Fruit fly (Drosophila melanogaster) whole organism, embryonic: ENCODE data around the gene CG8861.

Source experiments
- Abd-B ChIP-seq: fragments of 200-800 bp; sonication (Bioruptor generic); optimal IDR thresholded peaks from 2 replicates; lab custom pipeline; 2018; ENCODE audit warnings: missing biosample characterization, mild to moderate bottlenecking, missing genetic modification characterization, moderate library complexity
- CG12104 ChIP-seq: fragments of 200-800 bp; sonication (Bioruptor generic); optimal IDR thresholded peaks from 3 replicates; lab custom pipeline; 2016; ENCODE audit warnings: missing biosample characterization, missing genetic modification characterization
- CG12155 ChIP-seq: fragments of 200-800 bp; sonication (Bioruptor generic); optimal IDR thresholded peaks from 3 replicates; lab custom pipeline; 2016; ENCODE audit warnings: missing biosample characterization, missing genetic modification characterization
- CG12391 ChIP-seq: fragments of 200-800 bp; sonication (Bioruptor generic); optimal IDR thresholded peaks from 3 replicates; lab custom pipeline; 2018; ENCODE audit warnings: missing biosample characterization, mild to moderate bottlenecking, missing genetic modification characterization, moderate library complexity
- CG14710 ChIP-seq: fragments of 200-800 bp; sonication (Bioruptor generic); optimal IDR thresholded peaks from 3 replicates; lab custom pipeline; 2019; ENCODE audit warnings: missing biosample characterization, mild to moderate bottlenecking, missing genetic modification characterization, moderate library complexity
- CG1647 ChIP-seq: fragments of 200-800 bp; sonication (Bioruptor generic); optimal IDR thresholded peaks from 3 replicates; lab custom pipeline; 2016; ENCODE audit warnings: missing biosample characterization, missing genetic modification characterization
- CG17186 ChIP-seq: fragments of 200-800 bp; sonication (Bioruptor generic); optimal IDR thresholded peaks from 3 replicates; lab custom pipeline; 2017; ENCODE audit warnings: missing biosample characterization, missing genetic modification reagents, missing genetic modification characterization
- CG18764 ChIP-seq: fragments of 200-800 bp; sonication (Bioruptor generic); optimal IDR thresholded peaks from 3 replicates; lab custom pipeline; 2016; ENCODE audit warnings: missing biosample characterization, missing genetic modification characterization
- CG2116 ChIP-seq: fragments of 200-800 bp; sonication (Bioruptor generic); optimal IDR thresholded peaks from 3 replicates; lab custom pipeline; 2018; ENCODE audit warnings: missing biosample characterization, mild to moderate bottlenecking, missing genetic modification characterization
- CG2129 ChIP-seq: fragments of 200-800 bp; sonication (Bioruptor generic); IDR thresholded peaks from 2 replicates; pipeline ENCODE4 v1.3.6; 2022; ENCODE audit warnings: missing biosample characterization, missing genetic modification characterization; ENCODE audit not compliant: partially characterized antibody
- CG30020 ChIP-seq: fragments of 200-800 bp; optimal IDR thresholded peaks from 2 replicates; lab custom pipeline; 2019; ENCODE audit warnings: missing biosample characterization, mild to moderate bottlenecking, missing genetic modification characterization, moderate library complexity
- CG31388 ChIP-seq: fragments of 200-800 bp; sonication (Bioruptor generic); optimal IDR thresholded peaks from 2 replicates; lab custom pipeline; 2016; ENCODE audit warnings: missing biosample characterization, missing genetic modification characterization
- CG34376 ChIP-seq: fragments of 200-800 bp; sonication (Bioruptor generic); optimal IDR thresholded peaks from 2 replicates; lab custom pipeline; 2018; ENCODE audit warnings: missing biosample characterization, mild to moderate bottlenecking, missing genetic modification characterization
- CG4360 ChIP-seq: fragments of 200-800 bp; sonication (Bioruptor generic); IDR thresholded peaks from 2 replicates; pipeline ENCODE4 v1.3.6; 2022; ENCODE audit warnings: missing biosample characterization, missing genetic modification characterization
- CG6654 ChIP-seq: fragments of 200-800 bp; sonication (Bioruptor generic); optimal IDR thresholded peaks from 2 replicates; lab custom pipeline; 2017; ENCODE audit warnings: missing biosample characterization, mild to moderate bottlenecking, missing genetic modification characterization
- CG9437 ChIP-seq: fragments of 200-800 bp; sonication (Bioruptor generic); optimal IDR thresholded peaks from 2 replicates; lab custom pipeline; 2018; ENCODE audit warnings: missing biosample characterization, mild to moderate bottlenecking, missing genetic modification characterization
- CrebB ChIP-seq: fragments of 200-800 bp; sonication (Bioruptor generic); optimal IDR thresholded peaks from 3 replicates; lab custom pipeline; 2018; ENCODE audit warnings: missing biosample characterization, mild to moderate bottlenecking, missing genetic modification characterization
- Drgx ChIP-seq: fragments of 200-800 bp; sonication (Bioruptor generic); IDR thresholded peaks from 2 replicates; pipeline ENCODE4 v1.3.6; 2022; ENCODE audit warnings: missing biosample characterization, missing genetic modification characterization
- Elba2 ChIP-seq: fragments of 200-800 bp; sonication (Bioruptor generic); optimal IDR thresholded peaks from 3 replicates; lab custom pipeline; 2016; ENCODE audit warnings: missing biosample characterization, missing genetic modification characterization
- HmgD ChIP-seq: fragments of 200-800 bp; sonication (Bioruptor generic); optimal IDR thresholded peaks from 3 replicates; lab custom pipeline; 2016; ENCODE audit warnings: missing biosample characterization, missing genetic modification characterization
- Hr3 ChIP-seq: fragments of 200-800 bp; sonication (Bioruptor generic); optimal IDR thresholded peaks from 3 replicates; lab custom pipeline; 2016; ENCODE audit warnings: missing biosample characterization, missing genetic modification characterization
- Hr39 ChIP-seq: fragments of >200 bp; optimal IDR thresholded peaks from 2 replicates; lab custom pipeline; 2017
- Max ChIP-seq: fragments of 200-800 bp; sonication (Bioruptor generic); optimal IDR thresholded peaks from 2 replicates; lab custom pipeline; 2016; ENCODE audit warnings: missing biosample characterization, mild to moderate bottlenecking, missing genetic modification characterization
- NC2β ChIP-seq: fragments of 200-800 bp; sonication (Bioruptor generic); optimal IDR thresholded peaks from 2 replicates; lab custom pipeline; 2016; ENCODE audit warnings: missing biosample characterization, missing genetic modification characterization
- NFAT ChIP-seq: fragments of 200-800 bp; sonication (Bioruptor generic); IDR thresholded peaks from 2 replicates; pipeline ENCODE4 v1.3.6; 2022; ENCODE audit warnings: missing biosample characterization, missing genetic modification characterization
- NK7.1 ChIP-seq: fragments of 200-800 bp; sonication (Bioruptor generic); optimal IDR thresholded peaks from 3 replicates; lab custom pipeline; 2016; ENCODE audit warnings: missing biosample characterization, missing genetic modification characterization
- Rx ChIP-seq: fragments of 200-800 bp; sonication (Bioruptor generic); IDR thresholded peaks from 2 replicates; pipeline ENCODE4 v1.3.6; 2022; ENCODE audit warnings: missing biosample characterization, missing genetic modification characterization
- Side ChIP-seq: fragments of 200-800 bp; sonication (Bioruptor generic); optimal IDR thresholded peaks from 2 replicates; lab custom pipeline; 2016; ENCODE audit warnings: missing biosample characterization, missing genetic modification characterization
- Sox100B ChIP-seq: fragments of 200-800 bp; sonication (Bioruptor generic); optimal IDR thresholded peaks from 3 replicates; lab custom pipeline; 2018; ENCODE audit warnings: missing biosample characterization, mild to moderate bottlenecking, missing genetic modification characterization
- Spps ChIP-seq: fragments of 200-800 bp; sonication (Bioruptor generic); optimal IDR thresholded peaks from 2 replicates; lab custom pipeline; 2018; ENCODE audit warnings: missing biosample characterization, mild to moderate bottlenecking, missing genetic modification characterization
- Trl ChIP-seq, 3 experiments: fragments of >200 bp in 2 of 3; fragments of 200-800 bp in 1 of 3; sonication (Bioruptor generic) in 1 of 3; optimal IDR thresholded peaks; 2 replicates in 1 of 3; 3 replicates in 2 of 3; lab custom pipeline; 2016 to 2017; ENCODE audit warnings: missing biosample characterization in 1 of 3, missing genetic modification characterization in 1 of 3
- abd-A ChIP-seq: fragments of 200-800 bp; sonication (Bioruptor generic); optimal IDR thresholded peaks from 3 replicates; lab custom pipeline; 2019; ENCODE audit warnings: missing biosample characterization, mild to moderate bottlenecking, missing genetic modification characterization, moderate library complexity
- bab2 ChIP-seq: fragments of 200-800 bp; sonication (Bioruptor generic); optimal IDR thresholded peaks from 2 replicates; lab custom pipeline; 2016; ENCODE audit warnings: missing biosample characterization, missing genetic modification characterization
- caup ChIP-seq: fragments of 200-800 bp; sonication (Bioruptor generic); optimal IDR thresholded peaks from 3 replicates; lab custom pipeline; 2017; ENCODE audit warnings: missing biosample characterization, mild to moderate bottlenecking, missing genetic modification characterization, moderate library complexity; ENCODE audit not compliant: severe bottlenecking
- ci ChIP-seq: fragments of 200-800 bp; sonication (Bioruptor generic); IDR thresholded peaks from 3 replicates; pipeline ENCODE4 v1.3.6; 2022; ENCODE audit warnings: missing biosample characterization, missing genetic modification characterization
- danr ChIP-seq: fragments of 200-800 bp; sonication (Bioruptor generic); IDR thresholded peaks from 2 replicates; pipeline ENCODE4 v1.3.6; 2022; ENCODE audit warnings: missing biosample characterization, missing genetic modification characterization
- dmrt11E ChIP-seq: fragments of 200-800 bp; sonication (Bioruptor generic); optimal IDR thresholded peaks from 3 replicates; lab custom pipeline; 2018; ENCODE audit warnings: missing biosample characterization, mild to moderate bottlenecking, missing genetic modification characterization, moderate library complexity
- fd3F ChIP-seq: fragments of 200-800 bp; sonication (Bioruptor generic); optimal IDR thresholded peaks from 2 replicates; lab custom pipeline; 2018; ENCODE audit warnings: missing biosample characterization, mild to moderate bottlenecking, missing genetic modification characterization, moderate library complexity
- fd96Cb ChIP-seq: fragments of 200-800 bp; sonication (Bioruptor generic); optimal IDR thresholded peaks from 2 replicates; lab custom pipeline; 2018; ENCODE audit warnings: missing biosample characterization, mild to moderate bottlenecking, missing genetic modification characterization, moderate library complexity
- ken ChIP-seq: fragments of 200-800 bp; sonication (Bioruptor generic); IDR thresholded peaks from 3 replicates; pipeline ENCODE4 v1.3.6; 2022; ENCODE audit warnings: missing biosample characterization, missing genetic modification characterization
- luna ChIP-seq: fragments of 200-800 bp; sonication (Bioruptor generic); optimal IDR thresholded peaks from 2 replicates; lab custom pipeline; 2016; ENCODE audit warnings: missing biosample characterization, missing genetic modification characterization
- psq ChIP-seq: fragments of 200-800 bp; sonication (Bioruptor generic); optimal IDR thresholded peaks from 2 replicates; lab custom pipeline; 2017; ENCODE audit warnings: missing biosample characterization, missing genetic modification characterization
- ranshi ChIP-seq: fragments of 200-800 bp; sonication (Bioruptor generic); IDR thresholded peaks from 2 replicates; pipeline ENCODE4 v1.3.6; 2022; ENCODE audit warnings: missing biosample characterization, missing genetic modification characterization
- rib ChIP-seq: fragments of 200-800 bp; sonication (Bioruptor generic); IDR thresholded peaks from 2 replicates; pipeline ENCODE4 v1.3.6; 2022; ENCODE audit warnings: missing biosample characterization, missing genetic modification characterization
- salm ChIP-seq: fragments of 200-800 bp; sonication (Bioruptor generic); optimal IDR thresholded peaks from 2 replicates; lab custom pipeline; 2018; ENCODE audit warnings: missing biosample characterization, mild to moderate bottlenecking, missing genetic modification characterization
- sug ChIP-seq: fragments of 200-800 bp; optimal IDR thresholded peaks from 2 replicates; lab custom pipeline; 2019; ENCODE audit warnings: missing biosample characterization, mild to moderate bottlenecking, missing genetic modification characterization, moderate library complexity
- toy ChIP-seq: fragments of 200-800 bp; sonication (Bioruptor generic); IDR thresholded peaks from 2 replicates; pipeline ENCODE4 v1.3.6; 2022; ENCODE audit warnings: missing biosample characterization, missing genetic modification characterization
- z ChIP-seq: fragments of 200-800 bp; sonication (Bioruptor generic); IDR thresholded peaks from 3 replicates; pipeline ENCODE4 v1.3.6; 2022; ENCODE audit warnings: missing biosample characterization, missing genetic modification characterization
- zen2 ChIP-seq: fragments of 200-800 bp; sonication (Bioruptor generic); IDR thresholded peaks from 3 replicates; pipeline ENCODE4 v1.3.6; 2022; ENCODE audit warnings: missing biosample characterization, missing genetic modification characterization; ENCODE audit not compliant: partially characterized antibody

The CG8861 gene

DNA sequence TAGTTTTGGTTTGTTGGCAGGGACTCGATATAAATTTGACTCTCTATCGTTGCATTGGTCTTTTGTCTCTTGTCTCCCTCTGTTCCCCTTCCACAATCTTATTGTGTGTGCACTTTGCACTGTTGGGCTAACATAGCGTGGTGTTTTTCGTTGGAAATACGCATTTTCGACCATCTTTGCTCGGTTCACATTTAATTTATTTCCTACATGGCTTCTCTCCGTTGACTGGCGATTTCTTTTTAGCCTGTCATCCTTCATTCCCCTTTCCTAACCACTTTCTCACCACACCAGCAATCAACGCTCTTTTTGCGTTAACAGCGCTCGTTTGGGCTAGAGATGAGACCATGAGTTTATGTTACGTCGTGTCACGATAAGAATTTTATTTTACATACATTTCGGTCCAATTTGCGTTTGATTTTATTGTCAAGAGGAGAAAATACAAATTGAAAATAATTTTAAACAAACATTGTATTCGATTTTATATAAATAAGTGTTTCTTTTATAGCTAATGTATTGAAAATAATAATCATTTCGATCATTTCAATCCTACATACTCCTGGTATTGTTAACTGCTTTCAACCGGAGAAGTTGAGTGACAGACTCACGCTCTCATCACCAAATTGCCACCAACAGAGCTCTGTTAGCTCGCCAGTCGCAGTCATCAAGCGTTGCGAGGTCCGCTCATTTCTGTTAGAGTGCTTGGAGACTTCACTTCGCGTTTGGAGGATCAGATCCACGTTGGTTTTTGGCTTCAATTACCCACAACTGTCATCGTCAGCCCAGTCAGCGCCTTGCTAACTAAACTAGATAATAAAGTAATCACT, 13.1 kb upstream of the CG8861 start (continued):
- TF ChIP-seq CG14710 (tag; lab: Kevin White, UChicago) (peak; percentile 76), ci (peak; percentile 68), CG17186 (GFP tag; lab: Kevin White, UChicago) (peak; percentile 68), CG12155 (peak; percentile 75), Elba2 (GFP tag; lab: Kevin White, UChicago) (no peak), Side (peak; percentile 50), CG2116 (GFP tag; lab: Kevin White, UChicago) (peak; percentile 60), NFAT (GFP tag; lab: Robert Waterston, UW) (peak; percentile 80), CG34376 (peak; percentile 94), CG9437 (GFP tag; lab: Kevin White, UChicago) (peak; percentile 76), HmgD (peak; percentile 13), Hr39 (no peak), Trl (optimal IDR thresholded peaks at IDR 0.05; lab: Kevin White, UChicago) (peak; percentile 4 to 69), Trl (GFP tag; optimal IDR thresholded peaks at IDR 0.05; lab: Kevin White, UChicago) (peak; percentile 32), Abd-B (GFP tag; lab: Kevin White, UChicago) (peak; percentile 37), Drgx (GFP tag; lab: Robert Waterston, UW) (peak; percentile 79; the same call in 1 of the 2 replicates), Max (GFP tag; lab: Kevin White, UChicago) (peak; percentile 59), bab2 (GFP tag; lab: Kevin White, UChicago) (peak; percentile 31), CG6654 (GFP tag; lab: Kevin White, UChicago) (no peak), CG18764 (GFP tag; lab: Kevin White, UChicago) (peak; percentile 31), CG4360 (GFP tag; lab: Robert Waterston, UW) (no peak), Rx (no peak), Hr3 (GFP tag; lab: Kevin White, UChicago) (peak; percentile 63), abd-A (tag; lab: Kevin White, UChicago) (peak; percentile 91), CG2129 (GFP tag; lab: Robert Waterston, UW) (peak; percentile 93), NC2β (GFP tag; lab: Kevin White, UChicago) (no peak), Spps (tag; lab: Kevin White, UChicago) (peak; percentile 54), fd96Cb (tag; lab: Kevin White, UChicago) (peak; percentile 55), Sox100B (peak; percentile 80), ranshi (GFP tag; lab: Robert Waterston, UW) (peak; percentile 41; the same call in 1 of the 2 replicates), ken (GFP tag; lab: Robert Waterston, UW) (peak; percentile 25; the same call in 1 of the 3 replicates), rib (GFP tag; lab: Robert Waterston, UW) (peak; percentile 45; the same call in 1 of the 2 replicates), z (GFP tag; lab: Robert Waterston, UW) (no peak), danr (GFP tag; lab: Robert Waterston, UW) (no peak), CG30020 (tag; lab: Kevin White, UChicago) (peak; percentile 63), sug (peak; percentile 98), fd3F (GFP tag; lab: Kevin White, UChicago) (peak; percentile 55), toy (GFP tag; lab: Robert Waterston, UW) (no peak), NK7.1 (GFP tag; lab: Kevin White, UChicago) (peak; percentile 10), zen2 (no peak; the same call in 2 of the 3 replicates), caup (GFP tag; lab: Kevin White, UChicago) (peak; percentile 80), luna (GFP tag; lab: Kevin White, UChicago) (peak; percentile 17), dmrt11E (tag; lab: Kevin White, UChicago) (peak; percentile 61), CG31388 (GFP tag; lab: Kevin White, UChicago) (no peak), salm (tag; lab: Kevin White, UChicago) (peak; percentile 29), psq (GFP tag; lab: Kevin White, UChicago) (peak; percentile 59), CG1647 (GFP tag; lab: Kevin White, UChicago) (no peak), CG12104 (peak; percentile 75), CrebB (peak; percentile 55), CG12391 (tag; lab: Kevin White, UChicago) (peak; percentile 84)
